Fruit fly (Drosophila melanogaster): ENCODE measurements around the gene CG42507.

Gene CG42507

dm6 chr3L:14756724-14757463, 868 bp downstream of the CG42507 start (continued):
- TF ChIP-seq CG8765 (GFP tag; IDR thresholded peaks at IDR 0.05): peak; percentile 84
- no peak for TF ChIP-seq Hr39 (optimal IDR thresholded peaks at IDR 0.05)
- TF ChIP-seq CG12071 (GFP tag; optimal IDR thresholded peaks at IDR 0.05): peak; percentile 84
- peak; percentile 91 for TF ChIP-seq ken (GFP tag; IDR thresholded peaks at IDR 0.05)
- TF ChIP-seq otp (GFP tag; IDR thresholded peaks at IDR 0.05): peak; percentile 86
- TF ChIP-seq Hand (GFP tag; optimal IDR thresholded peaks at IDR 0.05): peak; percentile 87
- peak; percentile 84 for TF ChIP-seq Hr3 (GFP tag; optimal IDR thresholded peaks at IDR 0.05)
- peak; percentile 61 for TF ChIP-seq CG2116 (GFP tag; optimal IDR thresholded peaks at IDR 0.05)
- peak; percentile 85 for TF ChIP-seq CG43689 (GFP tag; IDR thresholded peaks at IDR 0.05)
- TF ChIP-seq CG7928 (GFP tag; optimal IDR thresholded peaks at IDR 0.05): peak; percentile 62
- TF ChIP-seq seq (GFP tag; IDR thresholded peaks at IDR 0.05): peak; percentile 88
- peak; percentile 92 for TF ChIP-seq HmgZ (tag; optimal IDR thresholded peaks at IDR 0.05)
- peak; percentile 85 for TF ChIP-seq CG11560 (tag; IDR thresholded peaks at IDR 0.05)
- TF ChIP-seq CG18262 (tag; optimal IDR thresholded peaks at IDR 0.05): peak; percentile 78
- peak; percentile 90 for TF ChIP-seq CG14441 (GFP tag; IDR thresholded peaks at IDR 0.05)
- peak; percentile 84 for TF ChIP-seq CG9817 (tag; optimal IDR thresholded peaks at IDR 0.05)
- peak; percentile 96 for TF ChIP-seq slbo (GFP tag; IDR thresholded peaks at IDR 0.05)
- TF ChIP-seq CG10543 (GFP tag; optimal IDR thresholded peaks at IDR 0.05): peak; percentile 73
- TF ChIP-seq CG30431 (GFP tag; optimal IDR thresholded peaks at IDR 0.05): peak; percentile 72
- peak; percentile 63 for TF ChIP-seq CG6765 (GFP tag; optimal IDR thresholded peaks at IDR 0.05)
- no peak for TF ChIP-seq hth (optimal IDR thresholded peaks at IDR 0.05)
- no peak for TF ChIP-seq CG7271 (tag; optimal IDR thresholded peaks at IDR 0.05)
- no peak for TF ChIP-seq Sry-β (GFP tag; optimal IDR thresholded peaks at IDR 0.05)
- TF ChIP-seq Mes4 (GFP tag; optimal IDR thresholded peaks at IDR 0.05): peak; percentile 83
- TF ChIP-seq Vsx1 (GFP tag; optimal IDR thresholded peaks at IDR 0.05): peak; percentile 69
- peak; percentile 55 for TF ChIP-seq CG8359 (GFP tag; optimal IDR thresholded peaks at IDR 0.05; ENCODE audit: borderline replicate concordance)
- TF ChIP-seq Eip74EF (GFP tag; optimal IDR thresholded peaks at IDR 0.05): peak in 1 of 2 experiments; percentile 72
- no peak for TF ChIP-seq dan (GFP tag; IDR thresholded peaks at IDR 0.05)
- peak; percentile 85 for TF ChIP-seq nmo (GFP tag; optimal IDR thresholded peaks at IDR 0.05)
- peak; percentile 81 for TF ChIP-seq BtbVII (GFP tag; optimal IDR thresholded peaks at IDR 0.05)
- TF ChIP-seq vnd (GFP tag; IDR thresholded peaks at IDR 0.05; ENCODE audit: partially characterized antibody): no peak
- no peak for TF ChIP-seq CG10565 (GFP tag; optimal IDR thresholded peaks at IDR 0.05)
- TF ChIP-seq ara (GFP tag; IDR thresholded peaks at IDR 0.05): peak; percentile 92
- no peak for TF ChIP-seq Lhr (GFP tag; optimal IDR thresholded peaks at IDR 0.05)
- no peak for TF ChIP-seq CG33557 (GFP tag; optimal IDR thresholded peaks at IDR 0.05)
- TF ChIP-seq crc (GFP tag; optimal IDR thresholded peaks at IDR 0.05): peak; percentile 70
- TF ChIP-seq CG18619 (GFP tag; optimal IDR thresholded peaks at IDR 0.05): peak; percentile 87
- TF ChIP-seq trem (tag; optimal IDR thresholded peaks at IDR 0.05): peak; percentile 26
- TF ChIP-seq CG11723 (GFP tag; optimal IDR thresholded peaks at IDR 0.05): peak; percentile 82
- TF ChIP-seq HLH54F (GFP tag; optimal IDR thresholded peaks at IDR 0.05): peak; percentile 91
- TF ChIP-seq Ravus (GFP tag; IDR thresholded peaks at IDR 0.05): peak; percentile 60
- TF ChIP-seq CG9215 (GFP tag; IDR thresholded peaks at IDR 0.05): peak; percentile 87
- peak; percentile 88 for TF ChIP-seq repo (GFP tag; optimal IDR thresholded peaks at IDR 0.05)
- TF ChIP-seq CG10267 (tag; optimal IDR thresholded peaks at IDR 0.05): peak; percentile 43
- peak; percentile 97 for TF ChIP-seq Antp (GFP tag; optimal IDR thresholded peaks at IDR 0.05)
- TF ChIP-seq lmd (GFP tag; IDR thresholded peaks at IDR 0.05): peak; percentile 93
- peak; percentile 92 for TF ChIP-seq CG17328 (GFP tag; IDR thresholded peaks at IDR 0.05)
- TF ChIP-seq Sox102F (GFP tag; optimal IDR thresholded peaks at IDR 0.05): peak; percentile 90
- TF ChIP-seq B-H2 (GFP tag; optimal IDR thresholded peaks at IDR 0.05): peak; percentile 76
- peak; percentile 78 for TF ChIP-seq CG10462 (GFP tag; optimal IDR thresholded peaks at IDR 0.05)
